Fruit fly (Drosophila melanogaster): ENCODE data around the gene APC7.
A peak's percentile ranks its signal among the peaks of the same experiment; 100 is the strongest.

APC7 gene

dm6 chrX:6615476-6615875, 18.6 kb downstream of the APC7 start (continued):
- no peak for TF ChIP-seq CG32532 (GFP tag; IDR thresholded peaks at IDR 0.05)
- TF ChIP-seq lov (optimal IDR thresholded peaks at IDR 0.05) = no peak
- TF ChIP-seq lov (GFP tag; IDR thresholded peaks at IDR 0.05) = no peak
- peak; percentile 46; the same call in 1 of the 2 replicates for TF ChIP-seq Nf-YA (GFP tag; IDR thresholded peaks at IDR 0.05)
- peak; percentile 5 for TF ChIP-seq CG11398 (GFP tag; optimal IDR thresholded peaks at IDR 0.05)
- TF ChIP-seq CG30020 (tag; optimal IDR thresholded peaks at IDR 0.05) = no peak
- TF ChIP-seq nmo (GFP tag; optimal IDR thresholded peaks at IDR 0.05) = peak; percentile 45
- no peak for TF ChIP-seq CG17912 (GFP tag; optimal IDR thresholded peaks at IDR 0.05)
- no peak for TF ChIP-seq hbn (GFP tag; IDR thresholded peaks at IDR 0.05; ENCODE audit: partially characterized antibody)
- peak; percentile 59; the same call in 1 of the 2 replicates for TF ChIP-seq CG10959 (GFP tag; IDR thresholded peaks at IDR 0.05)
- TF ChIP-seq ap (GFP tag; IDR thresholded peaks at IDR 0.05) = no peak
- no peak for TF ChIP-seq gfzf (GFP tag; optimal IDR thresholded peaks at IDR 0.05)
- TF ChIP-seq yki (optimal IDR thresholded peaks at IDR 0.05) = no peak
- TF ChIP-seq Oaz (GFP tag; IDR thresholded peaks at IDR 0.05) = no peak
- no peak; the same call in 2 of the 3 replicates for TF ChIP-seq CG11560 (tag; IDR thresholded peaks at IDR 0.05)
- peak; percentile 38 for TF ChIP-seq grau (tag; optimal IDR thresholded peaks at IDR 0.05)
- TF ChIP-seq CG7963 (GFP tag; IDR thresholded peaks at IDR 0.05; ENCODE audit: partially characterized antibody) = no peak
- no peak for TF ChIP-seq CG3281 (GFP tag; optimal IDR thresholded peaks at IDR 0.05)
- TF ChIP-seq Dref (GFP tag; IDR thresholded peaks at IDR 0.05) = no peak
- TF ChIP-seq Mes4 (GFP tag; optimal IDR thresholded peaks at IDR 0.05) = peak; percentile 22
- TF ChIP-seq fd96Cb (tag; optimal IDR thresholded peaks at IDR 0.05) = peak; percentile 61
- no peak for TF ChIP-seq tna (GFP tag; IDR thresholded peaks at IDR 0.05; ENCODE audit: partially characterized antibody)
- no peak for TF ChIP-seq kay (GFP tag; optimal IDR thresholded peaks at IDR 0.05)
- peak; percentile 14 for TF ChIP-seq CG4820 (GFP tag; optimal IDR thresholded peaks at IDR 0.05)
- peak; percentile 22; the same call in 1 of the 2 replicates for TF ChIP-seq CG9215 (GFP tag; IDR thresholded peaks at IDR 0.05)
- peak in 1 of 2 experiments; percentile 16 for TF ChIP-seq Hr51 (GFP tag; optimal IDR thresholded peaks at IDR 0.05)
- TF ChIP-seq NFAT (GFP tag; IDR thresholded peaks at IDR 0.05) = no peak
- no peak for TF ChIP-seq CG11085 (GFP tag; IDR thresholded peaks at IDR 0.05)
- no peak for TF ChIP-seq CG1647 (GFP tag; optimal IDR thresholded peaks at IDR 0.05)
- TF ChIP-seq CG12071 (GFP tag; optimal IDR thresholded peaks at IDR 0.05) = no peak
- no peak for TF ChIP-seq amos (GFP tag; IDR thresholded peaks at IDR 0.05; ENCODE audit: partially characterized antibody)
- TF ChIP-seq Dip3 (GFP tag; optimal IDR thresholded peaks at IDR 0.05) = no peak
- no peak for TF ChIP-seq Dip2 (GFP tag; IDR thresholded peaks at IDR 0.05)
- no peak for TF ChIP-seq Dbx (GFP tag; IDR thresholded peaks at IDR 0.05)
- no peak; the same call in 1 of the 2 replicates for TF ChIP-seq dan (GFP tag; IDR thresholded peaks at IDR 0.05)
- TF ChIP-seq Pdp1 (GFP tag; optimal IDR thresholded peaks at IDR 0.05) = peak; percentile 61
- peak; percentile 56 for TF ChIP-seq CG6272 (GFP tag; IDR thresholded peaks at IDR 0.05)
- TF ChIP-seq CG18764 (GFP tag; optimal IDR thresholded peaks at IDR 0.05) = peak; percentile 27
- TF ChIP-seq phol (tag; optimal IDR thresholded peaks at IDR 0.05) = peak; percentile 60
- peak; percentile 61 for TF ChIP-seq CoRest (tag; optimal IDR thresholded peaks at IDR 0.05)
- no peak for TF ChIP-seq CG18619 (GFP tag; optimal IDR thresholded peaks at IDR 0.05)
- TF ChIP-seq CG33213 (GFP tag; optimal IDR thresholded peaks at IDR 0.05) = peak; percentile 37
- TF ChIP-seq bbx (GFP tag; IDR thresholded peaks at IDR 0.05; ENCODE audit: partially characterized antibody) = no peak
- TF ChIP-seq CG11093 (GFP tag; IDR thresholded peaks at IDR 0.05) = peak; percentile 59; the same call in 2 of the 3 replicates
- no peak for TF ChIP-seq CG8478 (optimal IDR thresholded peaks at IDR 0.05)
- no peak; the same call in none of the 2 replicates for TF ChIP-seq Gsc (GFP tag; IDR thresholded peaks at IDR 0.05)
- no peak for TF ChIP-seq CG17612 (GFP tag; IDR thresholded peaks at IDR 0.05)
- no peak for TF ChIP-seq danr (GFP tag; IDR thresholded peaks at IDR 0.05)
- peak; percentile 57 for TF ChIP-seq CG17359 (tag; optimal IDR thresholded peaks at IDR 0.05)
- TF ChIP-seq Fer3 (tag; optimal IDR thresholded peaks at IDR 0.05) = peak; percentile 1

Data from whole organism, embryonic.